Worm (Caenorhabditis elegans) whole organism, young adult: ENCODE results near the gene T26E4.2.

ENCODE experiments used
- K12H6.12 ChIP-seq: fragments of 200-800 bp; sonication (Bioruptor generic); optimal IDR thresholded peaks from 2 replicates; lab custom pipeline; 2018; ENCODE audit warnings: mild to moderate bottlenecking, missing genetic modification characterization, missing compliant biosample characterization
- Y53G8AR.9 ChIP-seq: fragments of 200-800 bp; sonication (Bioruptor generic); conservative IDR thresholded peaks from 2 replicates; pipeline ENCODE4 v1.3.6; 2022; ENCODE audit warnings: missing genetic modification reagents, missing genetic modification characterization, missing compliant biosample characterization
- Y67H2A.10 ChIP-seq: fragments of 200-800 bp; sonication (Bioruptor generic); conservative IDR thresholded peaks from 2 replicates; pipeline ENCODE4 v1.3.6; 2022; ENCODE audit warnings: missing genetic modification reagents, missing genetic modification characterization, missing compliant biosample characterization
- bed-2 ChIP-seq: fragments of 200-800 bp; sonication (Bioruptor generic); IDR thresholded peaks from 2 replicates; pipeline ENCODE4 v1.3.6; 2022; ENCODE audit warnings: missing genetic modification reagents, missing genetic modification characterization, missing compliant biosample characterization
- ekl-4 ChIP-seq: fragments of 200-800 bp; sonication (Bioruptor generic); IDR thresholded peaks from 2 replicates; pipeline ENCODE4 v1.3.6; 2022; ENCODE audit warnings: missing genetic modification reagents, missing genetic modification characterization, missing compliant biosample characterization
- hlh-12 ChIP-seq: sonication (generic microtip); optimal IDR thresholded peaks from 2 replicates; lab custom pipeline; 2016; ENCODE audit warnings: missing genetic modification characterization, missing compliant biosample characterization
- lsy-27 ChIP-seq: sonication (generic microtip); optimal IDR thresholded peaks from 2 replicates; lab custom pipeline; 2017; ENCODE audit warnings: missing genetic modification characterization, mild to moderate bottlenecking, missing compliant biosample characterization, antibody characterized with exemption, missing genotype, borderline replicate concordance; ENCODE audit not compliant: insufficient read depth
- nfya-1 ChIP-seq: sonication (generic microtip); optimal IDR thresholded peaks from 2 replicates; lab custom pipeline; 2017; ENCODE audit warnings: antibody characterized with exemption, missing compliant biosample characterization, missing genetic modification characterization, borderline replicate concordance; ENCODE audit not compliant: insufficient read depth
- nhr-80 ChIP-seq: sonication (generic microtip); optimal IDR thresholded peaks from 2 replicates; lab custom pipeline; 2016; ENCODE audit warnings: missing genetic modification characterization, missing compliant biosample characterization

- no peak for TF ChIP-seq ekl-4 (GFP tag; lab: Robert Waterston, UW)
- TF ChIP-seq lsy-27 (tag; lab: Kevin White, UChicago) = no peak
- TF ChIP-seq nfya-1 (tag; lab: Kevin White, UChicago) = no peak
- TF ChIP-seq Y53G8AR.9 = no peak
- no peak for TF ChIP-seq nhr-80 (tag; lab: Kevin White, UChicago)
- no peak for TF ChIP-seq Y67H2A.10
- no peak for TF ChIP-seq hlh-12 (tag; lab: Kevin White, UChicago)
- no peak for TF ChIP-seq bed-2 (GFP tag; lab: Robert Waterston, UW)
- no peak for TF ChIP-seq K12H6.12
Observed at ce11 chrV:15741851-15742250, 39.3 kb upstream of the T26E4.2 start, which contains the start of gene str-18.
